Worm (Caenorhabditis elegans): ENCODE results near the gene pro-3.

Gene pro-3

ce11 chrV:19125812-19126211 is 7.6 kb upstream of the pro-3 start (continued):
- TF ChIP-seq sox-2 (GFP tag; IDR thresholded peaks at IDR 0.05) (peak; percentile 54), T23F11.4 (GFP tag; optimal IDR thresholded peaks at IDR 0.05) (peak; percentile 58), lim-6 (tag; optimal IDR thresholded peaks at IDR 0.05) (no peak), gmeb-2 (tag; optimal IDR thresholded peaks at IDR 0.05) (peak; percentile 66), pha-4 (tag; optimal IDR thresholded peaks at IDR 0.05) (no peak), mec-3 (tag; optimal IDR thresholded peaks at IDR 0.05; ENCODE audit: borderline replicate concordance) (no peak), K09A11.1 (tag; optimal IDR thresholded peaks at IDR 0.05; ENCODE audit: insufficient read depth) (peak; percentile 57), ceh-30 (tag; optimal IDR thresholded peaks at IDR 0.05) (no peak), ceh-6 (GFP tag; optimal IDR thresholded peaks at IDR 0.05) (peak; percentile 74), lin-11 (tag; optimal IDR thresholded peaks at IDR 0.05) (peak; percentile 72), ceh-48 (tag; optimal IDR thresholded peaks at IDR 0.05) (peak; percentile 69), F13H6.1 (tag; optimal IDR thresholded peaks at IDR 0.05) (no peak), elt-2 (tag; optimal IDR thresholded peaks at IDR 0.05) (peak; percentile 77), pax-1 (tag; optimal IDR thresholded peaks at IDR 0.05) (no peak), K02D7.2 (tag; optimal IDR thresholded peaks at IDR 0.05) (peak; percentile 13), Y22D7AL.16 (tag; optimal IDR thresholded peaks at IDR 0.05) (peak; percentile 64)

- TF ChIP-seq ceh-22 (tag; optimal IDR thresholded peaks at IDR 0.05) (no peak), odd-2 (tag; optimal IDR thresholded peaks at IDR 0.05) (no peak), pha-4 (tag; optimal IDR thresholded peaks at IDR 0.05) (no peak), sox-4 (tag; optimal IDR thresholded peaks at IDR 0.05) (no peak), hlh-15 (tag; optimal IDR thresholded peaks at IDR 0.05) (no peak), tbx-2 (tag; optimal IDR thresholded peaks at IDR 0.05) (no peak), ztf-16 (tag; optimal IDR thresholded peaks at IDR 0.05) (no peak), ceh-31 (tag; optimal IDR thresholded peaks at IDR 0.05) (no peak)
Measured at ce11 chrV:19125253-19125652, 7.0 kb upstream of the pro-3 start.

ce11 chrV:19124586-19124985 is 6.4 kb upstream of the pro-3 start, which contains the start of gene bed-1:
Gene bed-1, minus strand, starts transcription at chrV:19124922.
- TF ChIP-seq hlh-13 (GFP tag; optimal IDR thresholded peaks at IDR 0.05) (no peak), ets-4 (tag; optimal IDR thresholded peaks at IDR 0.05) (no peak), ref-2 (tag; optimal IDR thresholded peaks at IDR 0.05) (no peak), T23F11.4 (GFP tag; optimal IDR thresholded peaks at IDR 0.05) (no peak), ahr-1 (tag; optimal IDR thresholded peaks at IDR 0.05) (no peak), zip-5 (tag; optimal IDR thresholded peaks at IDR 0.05) (no peak), ceh-14 (tag; optimal IDR thresholded peaks at IDR 0.05) (no peak), lin-11 (tag; optimal IDR thresholded peaks at IDR 0.05) (no peak), ama-1 (optimal IDR thresholded peaks at IDR 0.05) (no peak), tbx-2 (tag; optimal IDR thresholded peaks at IDR 0.05) (no peak)

ce11 chrV:19120743-19121642 is 2.8 kb upstream of the pro-3 start:
- TF ChIP-seq ceh-48 (tag; optimal IDR thresholded peaks at IDR 0.05) (peak; percentile 74), fkh-6 (tag; optimal IDR thresholded peaks at IDR 0.05) (no peak)

- TF ChIP-seq unc-42 (tag; optimal IDR thresholded peaks at IDR 0.05) (peak; percentile 35), ceh-48 (tag; optimal IDR thresholded peaks at IDR 0.05) (peak; percentile 21), hlh-13 (GFP tag; optimal IDR thresholded peaks at IDR 0.05) (no peak)
Measured at ce11 chrV:19119260-19119659, 1.0 kb upstream of the pro-3 start, which contains the start of gene Y39B6A.13. Gene Y39B6A.13, minus strand, starts transcription at chrV:19119425.
